Worm (Caenorhabditis elegans): Measurements from ENCODE around the gene F53C11.4.

ce11 chrV:13790117-13790516 lies 3.0 kb upstream of the F53C11.4 start:
- TF ChIP-seq F23B12.7 (tag; optimal IDR thresholded peaks at IDR 0.05; ENCODE audit: insufficient read depth) (no peak), C06A6.2 (GFP tag; conservative IDR thresholded peaks at IDR 0.05) (no peak), ceh-79 (tag; optimal IDR thresholded peaks at IDR 0.05) (no peak), xnd-1 (tag; optimal IDR thresholded peaks at IDR 0.05) (no peak), hlh-12 (tag; optimal IDR thresholded peaks at IDR 0.05) (no peak), egrh-3 (GFP tag; IDR thresholded peaks at IDR 0.05) (no peak), ztf-3 (GFP tag; optimal IDR thresholded peaks at IDR 0.05) (no peak), unc-130 (GFP tag; optimal IDR thresholded peaks at IDR 0.05) (no peak), ets-4 (GFP tag; optimal IDR thresholded peaks at IDR 0.05) (no peak)

Measured in whole organism, young adult.